Worm (Caenorhabditis elegans): ENCODE results near the gene cest-28.
A peak's percentile ranks its signal among the peaks of the same experiment; 100 is the strongest.

Gene cest-28

DNA sequence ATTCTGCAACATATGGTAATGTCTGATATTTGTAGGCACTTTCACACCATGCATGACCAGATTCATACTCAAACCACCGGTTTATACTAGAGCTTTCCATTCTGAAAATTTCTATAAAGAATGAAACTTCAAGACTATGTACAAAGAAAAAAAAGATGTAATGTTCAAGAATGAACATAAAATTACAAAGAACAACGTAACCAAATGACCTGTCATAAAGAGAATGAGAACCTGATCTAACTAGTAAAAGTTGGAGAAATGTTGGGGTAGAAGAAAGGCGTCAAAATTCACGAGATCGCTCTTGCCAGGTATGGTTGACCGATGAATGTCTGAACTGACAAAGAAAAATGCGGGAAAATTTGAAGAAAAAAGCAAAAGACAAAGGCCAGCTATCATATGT is 27.9 kb downstream of the cest-28 start, which contains the start of gene W02F12.2:
W02F12.2 (minus strand) TSS at position 101 of the 400 bp plus-strand sequence.
- TF ChIP-seq pax-3 (tag; optimal IDR thresholded peaks at IDR 0.05), result no peak
- no peak for TF ChIP-seq nhr-11 (tag; optimal IDR thresholded peaks at IDR 0.05)
- no peak for TF ChIP-seq mef-2 (tag; optimal IDR thresholded peaks at IDR 0.05)
- TF ChIP-seq lin-39 (tag; optimal IDR thresholded peaks at IDR 0.05), result no peak
- TF ChIP-seq unc-130 (tag; optimal IDR thresholded peaks at IDR 0.05), result no peak
- TF ChIP-seq blmp-1 (tag; optimal IDR thresholded peaks at IDR 0.05), result peak; percentile 18
- no peak for TF ChIP-seq hlh-4 (tag; optimal IDR thresholded peaks at IDR 0.05)

ce11 chrV:6699021-6699420 is 29.4 kb downstream of the cest-28 start:
- TF ChIP-seq unc-30 (tag; optimal IDR thresholded peaks at IDR 0.05), result no peak
- no peak for TF ChIP-seq dpl-1 (GFP tag; optimal IDR thresholded peaks at IDR 0.05)
- no peak for TF ChIP-seq nhr-237 (tag; optimal IDR thresholded peaks at IDR 0.05)
- TF ChIP-seq vab-15 (tag; optimal IDR thresholded peaks at IDR 0.05), result no peak
- TF ChIP-seq nhr-20 (tag; optimal IDR thresholded peaks at IDR 0.05), result peak; percentile 18
- TF ChIP-seq nhr-11 (tag; optimal IDR thresholded peaks at IDR 0.05), result no peak
- no peak for TF ChIP-seq alr-1 (tag; optimal IDR thresholded peaks at IDR 0.05; ENCODE audit: borderline replicate concordance)
- TF ChIP-seq nhr-85 (tag), result peak; percentile 25
- no peak for TF ChIP-seq ets-5 (GFP tag; IDR thresholded peaks at IDR 0.05)

ce11 chrV:6699833-6700232 is 30.2 kb downstream of the cest-28 start:
- TF ChIP-seq efl-1 (optimal IDR thresholded peaks at IDR 0.05) (no peak), efl-1 (GFP tag; optimal IDR thresholded peaks at IDR 0.05 in 1 of 2) (no peak), blmp-1 (tag; optimal IDR thresholded peaks at IDR 0.05) (peak; percentile 91), swsn-7 (tag; optimal IDR thresholded peaks at IDR 0.05) (no peak), ces-1 (GFP tag; optimal IDR thresholded peaks at IDR 0.05) (no peak)

ce11 chrV:6702692-6703091 is 33.1 kb downstream of the cest-28 start, which contains the start of gene era-1:
era-1 (plus strand) TSS chrV:6703057.
- TF ChIP-seq lin-13 (GFP tag; optimal IDR thresholded peaks at IDR 0.05), result no peak
- TF ChIP-seq sup-37 (GFP tag; optimal IDR thresholded peaks at IDR 0.05), result no peak
- TF ChIP-seq pqm-1 (tag; optimal IDR thresholded peaks at IDR 0.05), result no peak
- no peak for TF ChIP-seq sptf-1 (tag; optimal IDR thresholded peaks at IDR 0.05)
- TF ChIP-seq C16A3.4 (tag; optimal IDR thresholded peaks at IDR 0.05), result no peak
- TF ChIP-seq nhr-90 (tag; optimal IDR thresholded peaks at IDR 0.05; ENCODE audit: poor library complexity), result no peak
- no peak for TF ChIP-seq ceh-8 (GFP tag; optimal IDR thresholded peaks at IDR 0.05)
- no peak for TF ChIP-seq nhr-47 (tag; optimal IDR thresholded peaks at IDR 0.05)
- TF ChIP-seq rnt-1 (tag; optimal IDR thresholded peaks at IDR 0.05), result no peak
- no peak for TF ChIP-seq swsn-7 (tag; optimal IDR thresholded peaks at IDR 0.05)
- TF ChIP-seq hlh-17 (GFP tag; optimal IDR thresholded peaks at IDR 0.05; ENCODE audit: borderline replicate concordance), result no peak
- no peak for TF ChIP-seq unc-98 (GFP tag; IDR thresholded peaks at IDR 0.05)
- TF ChIP-seq ztf-11 (tag; optimal IDR thresholded peaks at IDR 0.05), result no peak
- TF ChIP-seq dpl-1 (GFP tag; optimal IDR thresholded peaks at IDR 0.05), result no peak
- no peak for TF ChIP-seq sox-4 (tag; optimal IDR thresholded peaks at IDR 0.05)

ce11 chrV:6704482-6704881 is 34.9 kb downstream of the cest-28 start:
- TF ChIP-seq egl-13 (tag; optimal IDR thresholded peaks at IDR 0.05) (no peak), rnt-1 (tag; optimal IDR thresholded peaks at IDR 0.05) (no peak)

ce11 chrV:6705367-6705766 is 35.7 kb downstream of the cest-28 start:
- no peak for TF ChIP-seq elt-2 (tag; optimal IDR thresholded peaks at IDR 0.05)
- no peak for TF ChIP-seq lin-15B (tag; optimal IDR thresholded peaks at IDR 0.05)
- TF ChIP-seq nhr-28 (tag; optimal IDR thresholded peaks at IDR 0.05), result no peak
- TF ChIP-seq unc-98 (GFP tag; IDR thresholded peaks at IDR 0.05), result no peak
